Worm (Caenorhabditis elegans): ENCODE measurements around the gene F59F3.6.

DNA sequence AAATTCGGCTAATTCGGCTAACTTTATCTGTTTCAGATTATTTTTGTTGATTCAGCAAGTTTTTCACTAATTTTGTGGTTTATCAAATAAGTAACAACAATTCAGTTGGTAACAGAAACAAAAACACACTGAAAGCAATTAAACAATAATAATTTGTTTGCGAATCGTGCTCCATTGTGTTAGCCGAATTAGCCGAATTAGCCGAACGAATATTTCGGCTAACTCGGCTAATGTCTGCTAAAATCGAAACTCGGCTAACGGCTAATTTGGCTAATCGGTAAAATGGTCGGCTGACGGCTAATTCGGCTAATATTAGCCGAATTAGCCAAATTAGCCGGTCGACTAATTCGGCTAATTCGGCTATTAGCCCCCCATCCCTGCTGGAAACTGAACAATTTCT, 4.6 kb upstream of the F59F3.6 start:
- TF ChIP-seq nhr-102 (tag; optimal IDR thresholded peaks at IDR 0.05) (no peak), hmg-1.1 (GFP tag; IDR thresholded peaks at IDR 0.05) (no peak), egl-27 (tag; optimal IDR thresholded peaks at IDR 0.05) (no peak), aha-1 (tag) (no peak), daf-12 (tag; optimal IDR thresholded peaks at IDR 0.05) (no peak), nhr-6 (tag; optimal IDR thresholded peaks at IDR 0.05) (no peak), F49E8.2 (tag; optimal IDR thresholded peaks at IDR 0.05; ENCODE audit: borderline replicate concordance) (no peak), mdl-1 (tag; optimal IDR thresholded peaks at IDR 0.05) (no peak), Y105C5A.15 (GFP tag; IDR thresholded peaks at IDR 0.05) (no peak), nhr-10 (tag; optimal IDR thresholded peaks at IDR 0.05) (no peak), lsy-2 (tag; optimal IDR thresholded peaks at IDR 0.05) (no peak)

Measured in whole organism, L4 larva.